Worm (Caenorhabditis elegans) whole organism, mixed stage, embryonic: ENCODE measurements around the gene srw-9.

ENCODE experiments used
- M03D4.4 ChIP-seq: sonication (generic microtip); optimal IDR thresholded peaks from 2 replicates; lab custom pipeline; 2017; ENCODE audit warnings: mild to moderate bottlenecking, missing genetic modification characterization, missing compliant biosample characterization
- ceh-83 ChIP-seq: fragments of 200-800 bp; sonication (Bioruptor generic); optimal IDR thresholded peaks from 2 replicates; lab custom pipeline; 2018; ENCODE audit warnings: mild to moderate bottlenecking, missing genetic modification characterization, missing compliant biosample characterization
- lin-13 ChIP-seq: fragments of 150-350 bp; optimal IDR thresholded peaks from 2 replicates; lab custom pipeline; 2014; ENCODE audit warnings: missing biosample characterization, missing genetic modification characterization
- mab-5 ChIP-seq: fragments of 150-350 bp; optimal IDR thresholded peaks from 2 replicates; lab custom pipeline; 2014; ENCODE audit warnings: missing biosample characterization, missing genetic modification characterization
- unc-62 ChIP-seq: fragments of 150-350 bp; optimal IDR thresholded peaks from 2 replicates; lab custom pipeline; 2014; ENCODE audit warnings: missing biosample characterization, missing genetic modification reagents, missing genetic modification characterization
- zip-8 ChIP-seq: fragments of 150-350 bp; optimal IDR thresholded peaks from 2 replicates; lab custom pipeline; 2014; ENCODE audit warnings: missing biosample characterization, missing genetic modification characterization

DNA sequence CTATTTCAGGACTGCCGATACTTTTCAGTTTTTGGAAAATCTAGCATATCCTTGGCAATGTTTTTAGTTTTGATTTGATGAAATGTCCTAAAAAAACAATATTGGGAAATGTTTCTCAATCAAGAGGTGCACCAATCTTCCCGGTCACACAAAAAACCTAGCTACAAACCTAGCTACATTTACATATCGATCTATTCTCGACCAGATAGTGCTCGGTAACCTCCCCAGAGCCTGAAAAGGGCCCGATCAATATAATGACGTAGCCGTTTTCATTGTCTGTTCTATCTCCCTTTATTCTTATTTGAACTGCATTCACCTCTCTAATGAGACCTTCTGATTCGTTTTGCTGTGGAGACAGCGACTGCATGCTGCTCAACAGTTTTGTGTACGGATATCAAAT lies 50.3 kb downstream of the srw-9 start, which contains the start of gene BE10.3:
- TF ChIP-seq unc-62 (GFP tag; lab: Kevin White, UChicago), result no peak
- TF ChIP-seq ceh-83 (GFP tag; lab: Kevin White, UChicago), result no peak
- no peak for TF ChIP-seq M03D4.4 (tag; lab: Kevin White, UChicago)
- TF ChIP-seq mab-5 (tag; lab: Kevin White, UChicago), result no peak
- no peak for TF ChIP-seq lin-13 (tag; lab: Kevin White, UChicago)
- no peak for TF ChIP-seq zip-8 (tag; lab: Kevin White, UChicago)
